Fruit fly (Drosophila melanogaster): ENCODE results near the gene CG34316.

CG34316 gene

DNA sequence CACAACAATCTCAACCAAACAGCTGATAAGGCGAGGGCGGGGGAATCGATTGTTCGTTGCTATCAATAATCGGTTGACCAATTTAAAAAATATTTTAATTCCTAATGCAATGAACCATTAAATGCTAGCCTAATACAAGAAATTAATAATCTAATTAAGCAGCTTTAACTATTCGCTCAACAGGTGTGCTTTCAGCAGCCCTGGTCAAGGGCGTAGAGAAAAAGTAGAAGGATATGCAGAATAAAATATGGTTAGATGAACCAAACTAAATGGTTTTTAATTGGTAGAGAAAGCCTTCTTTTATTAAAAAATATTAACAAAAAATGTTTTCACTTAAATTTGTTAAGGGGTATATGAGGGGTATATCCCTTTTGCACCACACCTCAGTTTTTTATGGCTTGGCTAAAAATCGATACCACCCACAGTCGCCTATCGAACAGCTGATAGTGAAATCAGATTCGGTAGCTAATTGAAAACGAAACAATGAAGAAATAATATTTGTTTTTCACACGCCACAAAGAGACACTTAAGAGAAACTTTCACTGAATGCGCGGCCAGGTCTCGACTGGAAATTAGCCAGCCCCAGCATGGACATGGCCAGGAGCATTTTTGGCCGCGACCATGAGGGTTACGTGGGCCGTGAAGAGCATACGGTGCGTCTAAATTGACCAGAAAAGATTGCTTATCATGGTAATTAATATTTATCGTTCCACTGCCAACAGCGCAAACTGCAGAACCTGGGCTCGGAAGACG lies 11.4 kb upstream of the CG34316 start, which contains the start of the genes SIDL and CG12241 (continued):
- TF ChIP-seq Adf1 (GFP tag; IDR thresholded peaks at IDR 0.05) (peak; percentile 23; the same call in 1 of the 2 replicates), CG1602 (GFP tag; optimal IDR thresholded peaks at IDR 0.05) (peak; percentile 45), Eip74EF (GFP tag; optimal IDR thresholded peaks at IDR 0.05) (no peak), corto (GFP tag; optimal IDR thresholded peaks at IDR 0.05) (no peak), sr (GFP tag; IDR thresholded peaks at IDR 0.05) (peak; percentile 35; the same call in 1 of the 3 replicates), Atf3 (GFP tag; optimal IDR thresholded peaks at IDR 0.05) (peak; percentile 20), sima (GFP tag; optimal IDR thresholded peaks at IDR 0.05) (peak; percentile 63), Atf-2 (GFP tag; optimal IDR thresholded peaks at IDR 0.05) (no peak), CG30020 (tag; optimal IDR thresholded peaks at IDR 0.05) (peak; percentile 42), CG31441 (GFP tag; IDR thresholded peaks at IDR 0.05) (peak; percentile 90), Ravus (GFP tag; IDR thresholded peaks at IDR 0.05) (peak; percentile 80), Antp (GFP tag; optimal IDR thresholded peaks at IDR 0.05) (peak; percentile 74), pzg (GFP tag; optimal IDR thresholded peaks at IDR 0.05) (peak; percentile 34), emc (GFP tag; optimal IDR thresholded peaks at IDR 0.05) (peak; percentile 48), nerfin-2 (GFP tag; IDR thresholded peaks at IDR 0.05; ENCODE audit: partially characterized antibody) (no peak), Spps (tag; optimal IDR thresholded peaks at IDR 0.05) (peak; percentile 31), CG34224 (GFP tag; IDR thresholded peaks at IDR 0.05; ENCODE audit: partially characterized antibody) (peak; percentile 21; the same call in 1 of the 3 replicates), btn (GFP tag; optimal IDR thresholded peaks at IDR 0.05) (peak; percentile 37), Camta (GFP tag; optimal IDR thresholded peaks at IDR 0.05) (peak; percentile 84), CG17359 (tag; optimal IDR thresholded peaks at IDR 0.05) (peak; percentile 83), Meics (GFP tag; optimal IDR thresholded peaks at IDR 0.05) (peak; percentile 90), CG1792 (GFP tag; optimal IDR thresholded peaks at IDR 0.05) (peak; percentile 71), tin (GFP tag; optimal IDR thresholded peaks at IDR 0.05) (peak; percentile 72), CG10959 (GFP tag; IDR thresholded peaks at IDR 0.05) (peak; percentile 63), peb (GFP tag; IDR thresholded peaks at IDR 0.05) (peak; percentile 80), wor (GFP tag; IDR thresholded peaks at IDR 0.05) (no peak), CG17328 (GFP tag; IDR thresholded peaks at IDR 0.05) (no peak), hth (optimal IDR thresholded peaks at IDR 0.05) (no peak), lmd (GFP tag; IDR thresholded peaks at IDR 0.05) (peak; percentile 93), CG32772 (GFP tag; IDR thresholded peaks at IDR 0.05) (peak; percentile 92), zf30C (GFP tag; optimal IDR thresholded peaks at IDR 0.05) (no peak), Scr (GFP tag; IDR thresholded peaks at IDR 0.05; ENCODE audit: partially characterized antibody) (peak; percentile 42), Drgx (GFP tag; IDR thresholded peaks at IDR 0.05) (peak; percentile 96), YL-1 (GFP tag; optimal IDR thresholded peaks at IDR 0.05) (peak; percentile 43), Stat92E (GFP tag; optimal IDR thresholded peaks at IDR 0.05) (no peak), hbn (GFP tag; IDR thresholded peaks at IDR 0.05; ENCODE audit: partially characterized antibody) (no peak; the same call in none of the 2 replicates), E2f2 (GFP tag; IDR thresholded peaks at IDR 0.05) (peak; percentile 58), insv (GFP tag; optimal IDR thresholded peaks at IDR 0.05) (no peak), CG17612 (GFP tag; IDR thresholded peaks at IDR 0.05) (peak; percentile 87), CG14441 (GFP tag; IDR thresholded peaks at IDR 0.05) (peak; percentile 96), CG7928 (GFP tag; optimal IDR thresholded peaks at IDR 0.05) (peak; percentile 85), nau (GFP tag; optimal IDR thresholded peaks at IDR 0.05) (no peak), CG12942 (GFP tag; optimal IDR thresholded peaks at IDR 0.05) (peak; percentile 40), CG2120 (GFP tag; optimal IDR thresholded peaks at IDR 0.05) (peak; percentile 84), ro (GFP tag; IDR thresholded peaks at IDR 0.05) (peak; percentile 82), sqz (GFP tag; optimal IDR thresholded peaks at IDR 0.05) (no peak), kni (GFP tag; optimal IDR thresholded peaks at IDR 0.05) (no peak), Dll (GFP tag; IDR thresholded peaks at IDR 0.05; ENCODE audit: partially characterized antibody) (0 out of 4 replicates have a peak, but pooled peaks have one; percentile 41), gce (GFP tag; IDR thresholded peaks at IDR 0.05) (peak; percentile 82)

Data from whole organism, embryonic.